Worm (Caenorhabditis elegans) whole organism, L4/young adult: ENCODE data around the gene cox-18.

Experiments
- dao-5 ChIP-seq: sonication (generic microtip); optimal IDR thresholded peaks from 2 replicates; lab custom pipeline; 2016; ENCODE audit warnings: missing genotype, missing genetic modification characterization, moderate library complexity, missing compliant biosample characterization
- him-1 ChIP-seq: sonication (generic microtip); optimal IDR thresholded peaks from 2 replicates; lab custom pipeline; 2016; ENCODE audit warnings: missing genotype, missing genetic modification reagents, missing genetic modification characterization, missing compliant biosample characterization

ce11 chrIV:1127852-1128251, 30.6 kb downstream of the cox-18 start:
- TF ChIP-seq dao-5 (no peak), him-1 (no peak)
